Fruit fly (Drosophila melanogaster): ENCODE data around the gene ple.

DNA sequence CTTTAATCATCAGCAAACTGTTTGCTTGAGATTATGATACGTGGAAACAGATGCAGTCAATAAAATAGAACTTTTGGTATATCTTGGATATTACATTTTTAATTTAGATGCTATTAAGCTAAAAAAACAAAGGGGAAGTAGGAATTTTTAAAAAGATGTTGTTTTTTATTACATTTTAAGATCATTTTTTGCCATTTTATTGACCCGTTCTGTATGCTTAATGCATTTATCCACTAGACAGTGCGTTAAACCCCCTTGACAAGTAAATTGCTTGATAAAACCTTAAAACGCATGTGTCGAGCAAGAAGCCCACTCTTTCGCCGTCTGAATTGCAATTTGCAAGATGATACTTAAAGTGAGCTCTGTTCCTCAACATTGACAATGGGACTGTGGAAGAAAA, 26.1 kb downstream of the ple start:
- TF ChIP-seq pan (optimal IDR thresholded peaks at IDR 0.05) (no peak), foxo (GFP tag; optimal IDR thresholded peaks at IDR 0.05) (no peak), Myc (optimal IDR thresholded peaks at IDR 0.05) (no peak), woc (GFP tag; optimal IDR thresholded peaks at IDR 0.05) (no peak), GATAd (GFP tag; optimal IDR thresholded peaks at IDR 0.05) (no peak), brk (GFP tag; optimal IDR thresholded peaks at IDR 0.05) (no peak), br (GFP tag; optimal IDR thresholded peaks at IDR 0.05) (no peak), psq (GFP tag; optimal IDR thresholded peaks at IDR 0.05) (no peak), Vsx2 (GFP tag; optimal IDR thresholded peaks at IDR 0.05; ENCODE audit: partially characterized antibody) (no peak), sage (GFP tag; optimal IDR thresholded peaks at IDR 0.05) (no peak), fru (GFP tag; optimal IDR thresholded peaks at IDR 0.05) (no peak), Hr78 (GFP tag; optimal IDR thresholded peaks at IDR 0.05) (no peak), OdsH (GFP tag; optimal IDR thresholded peaks at IDR 0.05) (no peak)

Measured in whole organism, wandering third instar larva.